Fruit fly (Drosophila melanogaster): Measurements from ENCODE around the gene Gr93c.

Gr93c gene

DNA sequence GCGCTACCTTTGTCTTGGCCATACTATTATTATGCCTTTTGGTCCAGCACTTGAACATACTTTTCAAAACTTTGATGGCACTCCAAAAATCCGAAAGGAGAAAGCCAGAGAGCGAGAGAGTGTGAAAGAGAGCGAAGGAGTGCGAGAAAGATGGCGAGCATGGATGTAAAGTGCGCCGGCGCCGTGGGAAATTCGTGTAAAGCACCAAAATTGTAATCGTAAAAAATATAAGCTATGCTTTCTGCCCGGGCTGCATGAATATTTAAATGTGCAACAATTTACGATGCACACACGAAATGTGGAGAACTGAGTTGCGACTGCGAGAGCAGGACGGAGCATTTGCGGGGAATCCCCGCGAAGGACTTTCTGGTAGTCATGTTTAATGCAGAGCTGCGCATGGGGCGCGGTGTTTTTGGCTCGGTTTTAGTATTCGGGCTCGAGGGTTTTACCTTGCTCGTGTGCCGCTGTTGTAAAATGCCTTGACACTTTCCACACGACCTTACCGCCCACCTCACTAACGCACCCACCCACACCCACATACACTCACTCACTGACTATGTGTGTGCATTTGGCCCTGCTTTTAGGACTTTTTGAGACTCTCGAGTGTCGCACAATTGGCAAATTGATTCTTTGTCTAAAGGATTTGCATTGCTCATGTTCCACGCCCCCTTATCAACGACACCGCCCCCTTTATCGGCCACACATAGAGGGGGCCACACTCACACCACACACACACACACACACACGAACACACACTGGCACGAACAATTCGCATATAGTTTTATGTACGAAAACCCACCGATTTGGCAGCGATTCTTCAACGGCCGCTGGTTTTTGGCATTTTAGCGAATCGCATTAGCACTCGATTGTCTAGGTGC is 23.1 kb downstream of the Gr93c start (continued):
- no peak for TF ChIP-seq CG17328 (GFP tag; IDR thresholded peaks at IDR 0.05)
- peak; percentile 37 for TF ChIP-seq CG10979 (tag; optimal IDR thresholded peaks at IDR 0.05)
- TF ChIP-seq Opbp (GFP tag; IDR thresholded peaks at IDR 0.05; ENCODE audit: partially characterized antibody) = 0 out of 3 replicates have a peak, but pooled peaks have one; percentile 9
- TF ChIP-seq sens-2 (GFP tag; IDR thresholded peaks at IDR 0.05) = 0 out of 2 replicates have a peak, but pooled peaks have one; percentile 28
- TF ChIP-seq Bteb2 (GFP tag; optimal IDR thresholded peaks at IDR 0.05) = no peak
- TF ChIP-seq zf30C (GFP tag; optimal IDR thresholded peaks at IDR 0.05) = no peak
- TF ChIP-seq Trl (optimal IDR thresholded peaks at IDR 0.05) = peak; percentile 39 to 49
- no peak for TF ChIP-seq Trl (GFP tag; optimal IDR thresholded peaks at IDR 0.05)
- TF ChIP-seq CG14965 (GFP tag; optimal IDR thresholded peaks at IDR 0.05; ENCODE audit: borderline replicate concordance) = no peak
- no peak for TF ChIP-seq TFAM (GFP tag; optimal IDR thresholded peaks at IDR 0.05)
- TF ChIP-seq slbo (GFP tag; IDR thresholded peaks at IDR 0.05) = 0 out of 2 replicates have a peak, but pooled peaks have one; percentile 2
- TF ChIP-seq CG14860 (GFP tag; IDR thresholded peaks at IDR 0.05; ENCODE audit: partially characterized antibody) = 0 out of 3 replicates have a peak, but pooled peaks have one; percentile 7
- TF ChIP-seq CG3726 (GFP tag; IDR thresholded peaks at IDR 0.05) = no peak
- TF ChIP-seq mirr (GFP tag; optimal IDR thresholded peaks at IDR 0.05) = peak; percentile 15
- TF ChIP-seq Oaz (GFP tag; IDR thresholded peaks at IDR 0.05) = no peak
- no peak for TF ChIP-seq CG2129 (GFP tag; IDR thresholded peaks at IDR 0.05; ENCODE audit: partially characterized antibody)
- peak; percentile 39 for TF ChIP-seq nom (GFP tag; optimal IDR thresholded peaks at IDR 0.05)
- 0 out of 2 replicates have a peak, but pooled peaks have one; percentile 27 for TF ChIP-seq toy (GFP tag; IDR thresholded peaks at IDR 0.05)
- TF ChIP-seq CG9797 (GFP tag; optimal IDR thresholded peaks at IDR 0.05) = no peak
- TF ChIP-seq CG18619 (GFP tag; optimal IDR thresholded peaks at IDR 0.05) = no peak
- no peak for TF ChIP-seq CG8290 (GFP tag; optimal IDR thresholded peaks at IDR 0.05)
- TF ChIP-seq CG8290 (tag; optimal IDR thresholded peaks at IDR 0.05) = peak in 1 of 2 experiments; percentile 26
- TF ChIP-seq CG11723 (GFP tag; optimal IDR thresholded peaks at IDR 0.05) = no peak
- TF ChIP-seq CG32767 (GFP tag; IDR thresholded peaks at IDR 0.05) = peak; percentile 46; the same call in 1 of the 2 replicates
- no peak for TF ChIP-seq CG4707 (GFP tag; optimal IDR thresholded peaks at IDR 0.05)
- TF ChIP-seq sr (GFP tag; IDR thresholded peaks at IDR 0.05) = peak; percentile 32; the same call in 1 of the 3 replicates
- TF ChIP-seq CTCF (GFP tag; optimal IDR thresholded peaks at IDR 0.05) = peak; percentile 92
- no peak for TF ChIP-seq CG4328 (GFP tag; optimal IDR thresholded peaks at IDR 0.05)
- TF ChIP-seq scrt (GFP tag; optimal IDR thresholded peaks at IDR 0.05) = no peak

dm6 chr3R:21808622-21809347 is 36.3 kb downstream of the Gr93c start:
- TF ChIP-seq cad (GFP tag; optimal IDR thresholded peaks at IDR 0.05) = no peak
- TF ChIP-seq en (GFP tag; optimal IDR thresholded peaks at IDR 0.05) = no peak
- peak; percentile 50 for TF ChIP-seq CG2120 (GFP tag; optimal IDR thresholded peaks at IDR 0.05)
- peak; percentile 61 for TF ChIP-seq CG7556 (GFP tag; optimal IDR thresholded peaks at IDR 0.05)
- TF ChIP-seq CG7372 (GFP tag; IDR thresholded peaks at IDR 0.05) = 0 out of 2 replicates have a peak, but pooled peaks have one; percentile 18
- no peak for TF ChIP-seq fd3F (GFP tag; optimal IDR thresholded peaks at IDR 0.05)
- 0 out of 2 replicates have a peak, but pooled peaks have one; percentile 16 for TF ChIP-seq Rfx (GFP tag; IDR thresholded peaks at IDR 0.05)
- TF ChIP-seq gem (tag; optimal IDR thresholded peaks at IDR 0.05) = peak; percentile 48
- TF ChIP-seq CG9932 (GFP tag; IDR thresholded peaks at IDR 0.05) = no peak
- TF ChIP-seq Ets65A (GFP tag) = peak; percentile 69
- TF ChIP-seq twi (tag; optimal IDR thresholded peaks at IDR 0.05) = no peak
- TF ChIP-seq CG4360 (GFP tag; IDR thresholded peaks at IDR 0.05) = no peak
- peak; percentile 55 for TF ChIP-seq lilli (GFP tag; optimal IDR thresholded peaks at IDR 0.05)
- TF ChIP-seq Fer3 (tag; optimal IDR thresholded peaks at IDR 0.05) = peak; percentile 4
- TF ChIP-seq Med (GFP tag) = peak; percentile 57
- TF ChIP-seq bowl (GFP tag; IDR thresholded peaks at IDR 0.05) = no peak
- TF ChIP-seq CG7963 (GFP tag; IDR thresholded peaks at IDR 0.05; ENCODE audit: partially characterized antibody) = no peak
- TF ChIP-seq CG14441 (GFP tag; IDR thresholded peaks at IDR 0.05) = no peak
- peak; percentile 0 for TF ChIP-seq Side (GFP tag; optimal IDR thresholded peaks at IDR 0.05)
- 0 out of 2 replicates have a peak, but pooled peaks have one; percentile 8 for TF ChIP-seq Ptx1 (GFP tag; IDR thresholded peaks at IDR 0.05)
- peak; percentile 47 for TF ChIP-seq cwo (GFP tag; optimal IDR thresholded peaks at IDR 0.05)

Data from whole organism, embryonic.